Fruit fly (Drosophila melanogaster) S2 (cell line): ENCODE measurements around the gene Alp13.

ENCODE experiments used
- CG8478 ChIP-seq: fragments of >200 bp; optimal IDR thresholded peaks from 2 replicates; lab custom pipeline; 2018
- CTCF ChIP-seq, 2 experiments: fragments of >200 bp; optimal IDR thresholded peaks; 2 replicates each; lab custom pipeline; 2018

DNA sequence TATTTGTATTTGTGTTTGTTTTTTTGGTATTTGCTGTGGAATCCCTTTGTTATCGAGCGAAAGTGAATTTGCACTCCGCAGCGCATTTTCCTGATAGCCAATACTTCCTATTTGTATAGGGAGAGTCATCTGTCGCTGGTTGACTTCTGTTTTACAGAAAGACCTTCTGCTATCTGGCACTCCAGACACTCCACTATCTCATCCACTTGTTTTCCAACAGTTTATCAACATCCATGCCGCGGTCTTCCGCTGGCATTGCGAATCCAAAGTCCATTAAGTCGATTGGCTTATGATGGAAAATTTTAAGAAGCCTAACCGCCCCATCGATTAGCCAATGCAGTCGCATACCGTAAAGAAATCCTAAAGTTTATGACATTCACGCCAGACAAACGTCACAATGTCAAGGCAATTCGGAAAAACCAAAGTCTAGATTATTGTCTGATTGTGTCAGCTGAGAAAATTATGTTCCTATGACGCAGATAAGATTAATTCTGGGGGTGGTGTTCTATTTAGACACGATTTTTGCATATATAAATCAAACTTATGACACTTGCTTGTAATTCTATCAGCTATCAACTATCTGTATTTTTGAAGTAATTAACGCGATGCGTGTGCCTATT is 39.9 kb upstream of the Alp13 start:
- TF ChIP-seq CTCF (optimal IDR thresholded peaks at IDR 0.05; lab: Kevin White, UChicago) (no peak), CG8478 (lab: Kevin White, UChicago) (no peak)
